Worm (Caenorhabditis elegans): ENCODE data around the gene ula-1.

ula-1 gene

ce11 chrIII:4917077-4917476 lies 3.0 kb downstream of the ula-1 start, which contains the start of gene rars-1:
TSS of gene rars-1 (minus strand) at chrIII:4917177.
- TF ChIP-seq cebp-1 (GFP tag; IDR thresholded peaks at IDR 0.05): no peak
- TF ChIP-seq cebp-1 (tag; optimal IDR thresholded peaks at IDR 0.05): no peak
- TF ChIP-seq ceh-58 (GFP tag; IDR thresholded peaks at IDR 0.05): 0 out of 2 replicates have a peak, but pooled peaks have one; percentile 56
- no peak for TF ChIP-seq ceh-27 (GFP tag; optimal IDR thresholded peaks at IDR 0.05)
- TF ChIP-seq attf-6 (GFP tag; IDR thresholded peaks at IDR 0.05): no peak
- TF ChIP-seq mcd-1 (GFP tag; IDR thresholded peaks at IDR 0.05): no peak
- TF ChIP-seq lin-54 (GFP tag; optimal IDR thresholded peaks at IDR 0.05): peak; percentile 14
- no peak for TF ChIP-seq chd-7 (tag; optimal IDR thresholded peaks at IDR 0.05)
- no peak for TF ChIP-seq lin-35 (GFP tag; optimal IDR thresholded peaks at IDR 0.05)
- no peak for TF ChIP-seq ztf-22 (GFP tag; optimal IDR thresholded peaks at IDR 0.05)

ce11 chrIII:4913736-4914135 lies 6.4 kb downstream of the ula-1 start:
- TF ChIP-seq hrde-1 (tag; optimal IDR thresholded peaks at IDR 0.05; ENCODE audit: borderline replicate concordance) (peak; percentile 19), chd-7 (tag; optimal IDR thresholded peaks at IDR 0.05) (no peak)

DNA sequence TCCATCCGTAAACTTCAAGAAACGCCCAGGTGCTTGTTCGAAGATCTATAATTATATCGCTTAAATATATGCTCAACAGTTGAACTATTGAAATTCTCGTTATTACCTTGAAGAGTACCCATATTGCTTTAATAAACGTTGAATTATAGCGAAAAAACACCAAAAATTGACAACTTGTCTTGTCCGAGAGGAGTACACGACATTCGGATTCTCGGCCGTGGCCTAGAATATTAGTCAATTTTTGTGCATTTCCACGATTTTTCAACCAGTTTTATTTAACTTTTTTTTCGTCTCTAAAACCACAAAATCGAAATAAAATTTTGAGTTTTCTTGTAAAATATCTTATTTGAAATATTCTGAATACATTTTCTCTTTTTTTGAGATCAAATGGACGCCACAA lies 7.8 kb downstream of the ula-1 start, which contains the start of the genes F26F4.9 and cee-1:
TSS of gene F26F4.9 (minus strand) at position 205 of the 400 bp plus-strand sequence.
TSS of gene cee-1 (plus strand) at position 383 of the 400 bp plus-strand sequence.
- TF ChIP-seq sea-2 (GFP tag; IDR thresholded peaks at IDR 0.05) (no peak), ekl-4 (GFP tag; IDR thresholded peaks at IDR 0.05) (no peak), madf-8 (GFP tag; conservative IDR thresholded peaks at IDR 0.05) (peak; percentile 36; the same call in 1 of the 2 replicates), ceh-27 (GFP tag; optimal IDR thresholded peaks at IDR 0.05) (peak; percentile 61), Y79H2A.3 (GFP tag; conservative IDR thresholded peaks at IDR 0.05) (no peak), nfya-1 (tag; optimal IDR thresholded peaks at IDR 0.05; ENCODE audit: borderline replicate concordance, insufficient read depth) (no peak), cebp-1 (GFP tag; IDR thresholded peaks at IDR 0.05) (no peak), cebp-1 (tag; optimal IDR thresholded peaks at IDR 0.05) (peak; percentile 24), rcor-1 (GFP tag; IDR thresholded peaks at IDR 0.05) (0 out of 2 replicates have a peak, but pooled peaks have one; percentile 15), lin-35 (GFP tag; optimal IDR thresholded peaks at IDR 0.05) (peak in 1 of 3 experiments; percentile 63), ets-4 (GFP tag; optimal IDR thresholded peaks at IDR 0.05) (no peak), ceh-40 (GFP tag; IDR thresholded peaks at IDR 0.05) (0 out of 2 replicates have a peak, but pooled peaks have one; percentile 10), F23B12.7 (tag; optimal IDR thresholded peaks at IDR 0.05; ENCODE audit: insufficient read depth) (no peak), lin-40 (tag; optimal IDR thresholded peaks at IDR 0.05) (peak; percentile 5), lin-54 (GFP tag; optimal IDR thresholded peaks at IDR 0.05) (peak; percentile 3), mcd-1 (GFP tag; IDR thresholded peaks at IDR 0.05) (peak; percentile 48; the same call in 1 of the 2 replicates), ztf-25 (GFP tag; IDR thresholded peaks at IDR 0.05) (no peak), unc-130 (GFP tag; optimal IDR thresholded peaks at IDR 0.05) (peak; percentile 53), let-607 (tag; optimal IDR thresholded peaks at IDR 0.05) (peak in 1 of 2 experiments; percentile 60), madf-3 (GFP tag; IDR thresholded peaks at IDR 0.05) (no peak), cebp-2 (GFP tag; IDR thresholded peaks at IDR 0.05) (no peak), lsl-1 (GFP tag; optimal IDR thresholded peaks at IDR 0.05) (peak; percentile 34), rec-8 (tag; optimal IDR thresholded peaks at IDR 0.05) (peak in 1 of 2 experiments; percentile 53), ZK185.1 (tag; optimal IDR thresholded peaks at IDR 0.05; ENCODE audit: poor library complexity, severe bottlenecking) (peak; percentile 76), snpc-1.3 (tag; optimal IDR thresholded peaks at IDR 0.05; ENCODE audit: insufficient read depth) (no peak), dox-1 (GFP tag; IDR thresholded peaks at IDR 0.05) (peak; percentile 54; the same call in 1 of the 2 replicates), D2030.7 (GFP tag; IDR thresholded peaks at IDR 0.05) (peak; percentile 26; the same call in 1 of the 2 replicates), mxl-1 (tag; optimal IDR thresholded peaks at IDR 0.05) (no peak), ztf-18 (tag; optimal IDR thresholded peaks at IDR 0.05) (peak; percentile 8), him-1 (tag; optimal IDR thresholded peaks at IDR 0.05) (peak; percentile 44)

Measured in whole organism, young adult.